Worm (Caenorhabditis elegans): ENCODE measurements around the gene cct-5.

DNA sequence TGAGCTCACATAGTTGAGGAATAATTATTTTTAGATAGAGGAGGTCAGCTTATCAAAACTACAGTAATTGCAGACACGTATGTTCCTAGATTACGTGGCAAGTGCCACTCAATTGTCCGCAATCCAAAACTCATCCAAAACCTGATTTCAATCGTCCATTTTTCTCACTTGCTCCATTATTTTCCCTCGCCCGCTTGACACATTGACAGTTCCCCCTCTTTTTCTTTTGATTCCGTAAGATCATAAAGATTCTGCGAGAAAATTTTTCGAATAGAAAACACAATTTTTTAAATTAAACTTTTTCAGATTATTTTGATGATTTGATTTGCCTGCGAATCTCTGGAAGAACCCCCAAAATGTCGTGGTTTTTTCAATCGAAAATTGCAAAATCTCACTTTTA lies 40.8 kb upstream of the cct-5 start, which contains the start of gene M88.4:
- TF ChIP-seq ztf-29 (GFP tag; IDR thresholded peaks at IDR 0.05) (no peak), klf-2 (GFP tag; conservative IDR thresholded peaks at IDR 0.05) (no peak), med-1 (GFP tag; optimal IDR thresholded peaks at IDR 0.05; ENCODE audit: insufficient read depth) (no peak), flt-1 (GFP tag; IDR thresholded peaks at IDR 0.05) (no peak), ref-1 (GFP tag; conservative IDR thresholded peaks at IDR 0.05) (no peak), ztf-23 (GFP tag; IDR thresholded peaks at IDR 0.05) (no peak), T22C8.4 (GFP tag; IDR thresholded peaks at IDR 0.05) (no peak)

Data from whole organism, midembryonic.